Fruit fly (Drosophila melanogaster): ENCODE measurements around the gene CG15530.

- no peak for TF ChIP-seq CG8478 (optimal IDR thresholded peaks at IDR 0.05)
- TF ChIP-seq CTCF (optimal IDR thresholded peaks at IDR 0.05), result no peak
Observed at dm6 chr3R:30216210-30216609, 38.5 kb downstream of the CG15530 start, which contains the start of gene CecC.

All from S2 (cell line).